Worm (Caenorhabditis elegans): Measurements from ENCODE around the gene srbc-58.

DNA sequence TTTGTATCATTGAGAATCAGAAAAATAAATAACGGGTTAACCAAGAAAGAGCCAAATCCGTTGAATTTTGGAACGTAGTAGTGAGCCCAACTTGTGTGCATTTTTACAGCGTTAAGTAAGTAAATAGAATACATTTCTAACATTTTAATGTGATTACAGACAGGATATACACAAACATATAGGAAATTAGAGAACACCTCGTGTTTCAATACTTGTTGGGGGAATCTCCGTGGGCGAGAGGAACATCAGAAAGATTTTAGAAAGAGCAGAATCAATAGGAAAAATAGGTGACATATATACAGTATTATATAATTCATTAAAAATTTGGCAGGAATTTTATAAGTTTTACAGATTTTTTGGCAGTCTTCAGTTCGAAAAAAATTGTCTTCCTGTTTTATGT is 36.0 kb upstream of the srbc-58 start, which contains the start of gene srj-24:
- TF ChIP-seq lsy-2 (tag; optimal IDR thresholded peaks at IDR 0.05) (no peak), ztf-11 (tag; optimal IDR thresholded peaks at IDR 0.05) (no peak), ceh-82 (tag; optimal IDR thresholded peaks at IDR 0.05) (no peak), sup-37 (GFP tag; optimal IDR thresholded peaks at IDR 0.05) (no peak), nhr-90 (tag; optimal IDR thresholded peaks at IDR 0.05; ENCODE audit: poor library complexity) (no peak), nhr-76 (tag; optimal IDR thresholded peaks at IDR 0.05) (no peak), nhr-28 (tag; optimal IDR thresholded peaks at IDR 0.05) (no peak)
